Worm (Caenorhabditis elegans) whole organism, mixed stage, embryonic: ENCODE data around the gene rrsr-1.

Source experiments
- drap-1 ChIP-seq: fragments of 200-800 bp; sonication (Bioruptor generic); optimal IDR thresholded peaks from 3 replicates; lab custom pipeline; 2018; ENCODE audit warnings: mild to moderate bottlenecking, missing genetic modification characterization, missing compliant biosample characterization
- elt-3 ChIP-seq: fragments of 150-350 bp; optimal IDR thresholded peaks from 2 replicates; lab custom pipeline; 2014; ENCODE audit warnings: missing biosample characterization, missing genetic modification characterization
- unc-39 ChIP-seq: fragments of 150-350 bp; optimal IDR thresholded peaks from 2 replicates; lab custom pipeline; 2014; ENCODE audit warnings: missing biosample characterization, missing genetic modification characterization
- unc-62 ChIP-seq: fragments of 150-350 bp; optimal IDR thresholded peaks from 2 replicates; lab custom pipeline; 2014; ENCODE audit warnings: missing biosample characterization, missing genetic modification reagents, missing genetic modification characterization

DNA sequence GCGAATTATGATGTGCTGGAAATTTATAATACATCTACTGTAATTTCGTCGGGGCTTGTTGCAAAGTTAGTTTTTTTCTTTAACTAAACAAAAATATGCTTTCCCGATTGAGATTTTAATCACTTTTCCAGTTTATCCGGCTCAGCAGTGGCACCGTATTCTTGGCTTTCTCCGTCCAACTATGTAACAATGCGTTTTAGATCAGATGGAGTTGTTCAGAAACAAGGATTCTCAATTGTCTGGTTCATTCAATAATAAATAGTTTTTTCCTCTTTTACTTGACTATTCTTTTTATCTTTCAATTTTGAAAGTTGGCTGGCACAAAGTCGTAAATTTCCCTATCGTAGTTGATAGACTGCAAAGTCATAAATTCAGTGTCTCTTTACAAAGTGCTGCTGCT, 49.3 kb upstream of the rrsr-1 start, which contains the start of gene clec-56:
- TF ChIP-seq unc-62 (GFP tag; lab: Kevin White, UChicago) (no peak), unc-39 (no peak), drap-1 (no peak), elt-3 (no peak)
